Worm (Caenorhabditis elegans) whole organism, L3 larva: ENCODE results near the gene C34D4.10.

ENCODE experiments used
- ZK546.5 ChIP-seq: sonication (generic microtip); optimal IDR thresholded peaks from 2 replicates; lab custom pipeline; 2017; ENCODE audit warnings: missing biosample characterization, missing genetic modification characterization
- ama-1 ChIP-seq: fragments of 150-350 bp; optimal IDR thresholded peaks from 2 replicates; lab custom pipeline; 2018
- ceh-16 ChIP-seq: sonication (generic microtip); optimal IDR thresholded peaks from 2 replicates; lab custom pipeline; 2017; ENCODE audit warnings: missing biosample characterization, missing genetic modification characterization
- ceh-9 ChIP-seq: sonication (generic microtip); optimal IDR thresholded peaks from 2 replicates; lab custom pipeline; 2018; ENCODE audit warnings: missing biosample characterization, missing genetic modification characterization
- daf-12 ChIP-seq: fragments of 150-350 bp; optimal IDR thresholded peaks from 2 replicates; lab custom pipeline; 2014; ENCODE audit warnings: missing biosample characterization, missing genetic modification reagents, missing genetic modification characterization
- egl-27 ChIP-seq: sonication (generic microtip); optimal IDR thresholded peaks from 4 replicates; lab custom pipeline; 2017; ENCODE audit warnings: missing biosample characterization, missing genetic modification reagents, missing genetic modification characterization
- egl-5 ChIP-seq: fragments of 150-350 bp; optimal IDR thresholded peaks from 2 replicates; lab custom pipeline; 2017; ENCODE audit warnings: missing biosample characterization, missing genetic modification reagents, missing genetic modification characterization, inconsistent platforms
- elt-1 ChIP-seq: fragments of 150-350 bp; optimal IDR thresholded peaks from 2 replicates; lab custom pipeline; 2014; ENCODE audit warnings: missing biosample characterization, missing genetic modification characterization
- elt-2 ChIP-seq: sonication (generic microtip); optimal IDR thresholded peaks from 2 replicates; lab custom pipeline; 2016; ENCODE audit warnings: missing genetic modification reagents, mild to moderate bottlenecking, missing genetic modification characterization, missing compliant biosample characterization
- eor-1 ChIP-seq, 2 experiments: fragments of 150-350 bp; optimal IDR thresholded peaks; 2 replicates each; lab custom pipeline; 2014 to 2018; ENCODE audit warnings: missing biosample characterization in 2 of 2, missing genetic modification characterization in 2 of 2
- fkh-10 ChIP-seq: sonication (generic microtip); optimal IDR thresholded peaks from 2 replicates; lab custom pipeline; 2017; ENCODE audit warnings: missing biosample characterization, missing genetic modification reagents, missing genetic modification characterization
- fos-1 ChIP-seq: fragments of 150-350 bp; optimal IDR thresholded peaks from 2 replicates; lab custom pipeline; 2014; ENCODE audit warnings: missing biosample characterization, missing genetic modification characterization
- hmg-11 ChIP-seq: sonication (generic microtip); optimal IDR thresholded peaks from 2 replicates; lab custom pipeline; 2016; ENCODE audit warnings: missing genetic modification characterization, missing compliant biosample characterization
- jun-1 ChIP-seq: fragments of 150-350 bp; optimal IDR thresholded peaks from 2 replicates; lab custom pipeline; 2014; ENCODE audit warnings: missing biosample characterization, missing genetic modification reagents, missing genetic modification characterization
- lin-15B ChIP-seq: fragments of 150-350 bp; optimal IDR thresholded peaks from 2 replicates; lab custom pipeline; 2014; ENCODE audit warnings: missing biosample characterization, missing genetic modification characterization
- lin-39 ChIP-seq: fragments of 150-350 bp; optimal IDR thresholded peaks from 2 replicates; lab custom pipeline; 2018; ENCODE audit warnings: missing biosample characterization, missing genetic modification reagents, missing genetic modification characterization
- lsy-12 ChIP-seq: sonication (generic microtip); optimal IDR thresholded peaks from 2 replicates; lab custom pipeline; 2016; ENCODE audit warnings: mild to moderate bottlenecking, missing genetic modification characterization, missing compliant biosample characterization
- mdl-1 ChIP-seq: fragments of 150-350 bp; optimal IDR thresholded peaks from 2 replicates; lab custom pipeline; 2014; ENCODE audit warnings: missing biosample characterization, missing genetic modification characterization
- mml-1 ChIP-seq: fragments of 150-350 bp; sonication (generic microtip); optimal IDR thresholded peaks from 3 replicates; lab custom pipeline; 2014; ENCODE audit warnings: missing biosample characterization, missing genetic modification characterization
- nfya-1 ChIP-seq: sonication (generic microtip); optimal IDR thresholded peaks from 2 replicates; lab custom pipeline; 2017; ENCODE audit warnings: missing genetic modification characterization, mild to moderate bottlenecking, missing compliant biosample characterization, antibody characterized with exemption, moderate library complexity; ENCODE audit not compliant: insufficient read depth
- nhr-12 ChIP-seq: fragments of 150-350 bp; optimal IDR thresholded peaks from 2 replicates; lab custom pipeline; 2014; ENCODE audit warnings: missing biosample characterization, missing genetic modification characterization
- nhr-23 ChIP-seq: fragments of 150-350 bp; optimal IDR thresholded peaks from 2 replicates; lab custom pipeline; 2014; ENCODE audit warnings: missing biosample characterization, missing genetic modification reagents, missing genetic modification characterization
- nhr-237 ChIP-seq: fragments of 150-350 bp; optimal IDR thresholded peaks from 2 replicates; lab custom pipeline; 2014; ENCODE audit warnings: missing biosample characterization, missing genetic modification characterization
- nhr-43 ChIP-seq: sonication (generic microtip); optimal IDR thresholded peaks from 2 replicates; lab custom pipeline; 2016; ENCODE audit warnings: mild to moderate bottlenecking, missing genetic modification characterization, missing compliant biosample characterization; ENCODE audit not compliant: poor library complexity, severe bottlenecking
- nhr-67 ChIP-seq: fragments of 150-350 bp; optimal IDR thresholded peaks from 2 replicates; lab custom pipeline; 2014; ENCODE audit warnings: missing biosample characterization, missing genetic modification characterization
- nhr-76 ChIP-seq: fragments of 150-350 bp; sonication (generic microtip); optimal IDR thresholded peaks from 5 replicates; lab custom pipeline; 2014; ENCODE audit warnings: missing biosample characterization, missing genetic modification characterization
- nhr-77 ChIP-seq: fragments of 150-350 bp; optimal IDR thresholded peaks from 2 replicates; lab custom pipeline; 2014; ENCODE audit warnings: missing biosample characterization, missing genetic modification characterization
- pqm-1 ChIP-seq: fragments of 150-350 bp; optimal IDR thresholded peaks from 2 replicates; lab custom pipeline; 2017; ENCODE audit warnings: missing biosample characterization, missing genetic modification characterization, inconsistent platforms
- skn-1 ChIP-seq: fragments of 150-350 bp; optimal IDR thresholded peaks from 2 replicates; lab custom pipeline; 2014; ENCODE audit warnings: missing biosample characterization, missing genetic modification characterization
- tbx-2 ChIP-seq: sonication (generic microtip); optimal IDR thresholded peaks from 2 replicates; lab custom pipeline; 2016; ENCODE audit warnings: mild to moderate bottlenecking, missing genetic modification characterization, missing compliant biosample characterization
- unc-39 ChIP-seq: sonication (generic microtip); optimal IDR thresholded peaks from 4 replicates; lab custom pipeline; 2017; ENCODE audit warnings: missing biosample characterization, missing genetic modification characterization
- zag-1 ChIP-seq: fragments of 150-350 bp; optimal IDR thresholded peaks from 2 replicates; lab custom pipeline; 2014; ENCODE audit warnings: missing biosample characterization, missing genetic modification characterization
- ztf-11 ChIP-seq: fragments of 150-350 bp; optimal IDR thresholded peaks from 2 replicates; lab custom pipeline; 2014; ENCODE audit warnings: missing biosample characterization, missing genetic modification characterization
- ztf-4 ChIP-seq: fragments of 150-350 bp; optimal IDR thresholded peaks from 2 replicates; lab custom pipeline; 2014; ENCODE audit warnings: missing biosample characterization, missing genetic modification characterization

C34D4.10 gene

DNA sequence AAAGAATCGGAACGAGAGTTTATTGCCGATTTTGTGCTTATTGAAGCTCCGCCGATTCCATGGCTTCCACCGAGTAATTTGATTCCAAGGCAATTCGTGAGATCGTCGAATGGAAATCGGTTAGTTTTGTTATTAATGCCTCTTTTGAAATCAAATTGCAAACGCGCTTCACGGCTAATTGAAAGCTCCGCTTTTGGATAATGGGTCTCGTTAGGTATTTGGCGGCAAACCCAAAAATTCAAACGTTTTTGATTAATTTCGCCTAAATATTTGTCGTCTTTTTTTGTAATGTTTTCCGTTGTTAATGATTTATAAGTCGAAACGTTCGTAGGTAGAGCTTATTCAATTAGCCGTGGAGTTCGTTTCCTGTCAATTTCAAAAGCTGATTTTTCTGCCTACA, 38.4 kb upstream of the C34D4.10 start:
- TF ChIP-seq ztf-11 (tag; lab: Kevin White, UChicago), result no peak
- no peak for TF ChIP-seq nfya-1 (tag; lab: Kevin White, UChicago)
- no peak for TF ChIP-seq elt-1 (tag; lab: Kevin White, UChicago)
- TF ChIP-seq lsy-12 (tag; lab: Kevin White, UChicago), result no peak
- no peak for TF ChIP-seq nhr-23
- TF ChIP-seq ceh-9, result no peak
- TF ChIP-seq tbx-2 (tag; lab: Kevin White, UChicago), result no peak
- no peak for TF ChIP-seq nhr-76 (tag; lab: Kevin White, UChicago)
- TF ChIP-seq ZK546.5 (tag; lab: Kevin White, UChicago), result no peak

DNA sequence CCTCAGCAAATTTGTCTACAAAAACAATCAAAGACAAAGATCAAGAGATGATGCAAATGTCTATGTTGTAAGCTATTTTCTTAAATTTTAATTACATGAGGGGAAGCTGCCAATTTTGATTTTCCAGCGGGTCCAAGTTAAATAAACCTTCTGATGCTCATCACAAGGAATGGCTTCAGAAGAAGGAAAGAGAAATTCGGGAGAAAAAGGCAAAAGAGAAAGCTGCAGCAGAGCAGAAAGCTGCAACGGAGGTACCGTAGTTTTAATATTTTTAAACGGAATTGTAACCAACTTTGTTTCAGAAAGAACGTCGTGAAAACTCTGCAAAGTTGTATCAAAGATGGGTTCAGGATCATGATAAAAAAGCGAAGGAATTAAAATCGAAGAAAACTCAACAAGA, 36.9 kb upstream of the C34D4.10 start:
- no peak for TF ChIP-seq ceh-9
- no peak for TF ChIP-seq nhr-67
- no peak for TF ChIP-seq eor-1 (tag; optimal IDR thresholded peaks at IDR 0.05; lab: Kevin White, UChicago)
- no peak for TF ChIP-seq ztf-11 (tag; lab: Kevin White, UChicago)
- TF ChIP-seq elt-1 (tag; lab: Kevin White, UChicago), result no peak
- no peak for TF ChIP-seq tbx-2 (tag; lab: Kevin White, UChicago)
- TF ChIP-seq zag-1, result no peak

DNA sequence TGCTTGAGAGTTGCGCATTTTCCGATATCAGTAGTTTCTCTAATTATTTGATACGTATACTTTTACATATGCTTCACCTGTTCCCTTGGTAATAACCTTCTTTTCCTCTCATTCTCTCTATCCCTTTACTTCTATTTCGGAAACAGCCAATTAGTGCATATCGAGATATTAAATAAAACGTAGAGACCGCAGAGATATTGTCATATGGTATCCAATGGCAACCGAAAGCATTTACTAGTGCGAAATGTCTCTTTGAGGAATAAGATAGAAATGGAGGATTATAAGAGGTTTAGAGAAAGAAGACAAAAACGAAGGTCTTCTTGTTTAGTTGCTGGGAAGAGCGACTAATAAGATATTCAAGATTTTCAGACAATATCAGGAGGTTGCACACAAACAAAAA, 35.1 kb upstream of the C34D4.10 start, which contains the start of gene maph-9:
maph-9 (plus strand) TSS at position 273 of the 400 bp plus-strand sequence.
- TF ChIP-seq elt-2 (tag; lab: Kevin White, UChicago), result no peak
- no peak for TF ChIP-seq skn-1 (tag; lab: Kevin White, UChicago)
- TF ChIP-seq ztf-11 (tag; lab: Kevin White, UChicago), result no peak
- TF ChIP-seq fos-1 (tag; lab: Kevin White, UChicago), result no peak
- TF ChIP-seq nhr-237, result no peak
- TF ChIP-seq pqm-1 (tag; lab: Kevin White, UChicago), result no peak

DNA sequence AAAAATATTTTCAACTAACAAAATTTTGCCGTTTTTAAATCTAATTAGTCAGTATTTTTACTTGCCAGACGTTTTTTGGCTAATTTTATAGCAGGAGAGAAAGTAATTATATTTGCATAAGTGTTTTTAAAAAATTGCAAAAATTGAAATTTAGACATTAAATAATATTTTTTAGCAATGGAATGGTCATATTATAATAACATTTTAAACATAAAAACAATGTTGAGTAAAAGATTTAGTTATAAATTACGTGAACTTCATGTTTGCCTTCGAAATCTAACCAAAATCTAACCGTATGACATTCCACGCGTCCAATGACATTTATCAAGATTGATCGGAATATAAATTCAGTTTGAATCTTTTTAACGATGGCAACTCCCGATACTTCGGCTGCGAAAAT, 33.1 kb upstream of the C34D4.10 start, which contains the start of gene C34D4.2:
C34D4.2 (plus strand) TSS at position 301 of the 400 bp plus-strand sequence.
- no peak for TF ChIP-seq fkh-10 (GFP tag; lab: Kevin White, UChicago)
- no peak for TF ChIP-seq mml-1
- no peak for TF ChIP-seq lin-15B (tag; lab: Kevin White, UChicago)
- no peak for TF ChIP-seq mdl-1
- no peak for TF ChIP-seq egl-27
- no peak for TF ChIP-seq daf-12 (tag; lab: Kevin White, UChicago)

DNA sequence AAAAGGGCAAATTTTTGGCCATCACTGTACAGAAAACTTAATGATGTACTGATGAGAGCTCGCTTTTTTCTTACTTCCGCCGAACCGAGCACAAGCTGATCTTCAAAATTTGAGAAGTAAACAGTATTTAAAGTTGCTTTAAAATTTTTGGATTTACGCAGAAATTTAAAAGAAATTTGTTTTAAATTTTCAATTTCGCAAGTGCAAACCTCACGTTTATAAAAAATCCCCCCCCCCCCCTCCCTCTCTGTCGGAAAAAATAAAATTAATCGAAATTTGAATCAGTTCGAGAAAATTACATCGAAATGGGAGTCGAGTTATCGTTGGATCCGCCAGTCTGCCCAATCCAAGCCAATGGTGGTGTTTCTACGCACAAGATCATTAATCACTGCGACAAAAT, 32.1 kb upstream of the C34D4.10 start, which contains the start of gene C34D4.3:
C34D4.3 (plus strand) TSS at position 301 of the 400 bp plus-strand sequence.
- no peak for TF ChIP-seq egl-5 (tag; lab: Kevin White, UChicago)

DNA sequence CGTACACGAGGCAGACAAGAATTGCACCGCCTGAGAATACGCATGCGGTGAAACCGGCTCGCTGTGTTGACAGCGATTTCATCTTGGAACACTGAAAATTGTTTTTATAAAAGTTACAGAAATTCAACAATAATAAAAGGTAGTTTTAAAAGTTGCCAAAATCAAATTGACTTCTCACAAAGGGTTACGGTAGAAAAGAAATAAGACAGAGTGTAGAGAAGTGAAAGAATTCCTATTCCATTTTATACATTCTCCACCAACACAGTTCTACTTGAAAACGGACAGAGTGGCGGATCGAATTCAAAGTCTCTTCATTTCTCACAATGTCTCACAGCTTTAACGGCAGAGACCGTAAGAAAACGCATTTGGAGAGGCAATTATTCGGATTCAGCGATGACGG, 31.2 kb upstream of the C34D4.10 start, which contains the start of gene col-113:
col-113 (minus strand) TSS at position 101 of the 400 bp plus-strand sequence.
- TF ChIP-seq unc-39 (tag; lab: Kevin White, UChicago) (no peak), nhr-77 (tag; lab: Kevin White, UChicago) (no peak), eor-1 (tag; optimal IDR thresholded peaks at IDR 0.05; lab: Kevin White, UChicago) (no peak), ceh-16 (tag; lab: Kevin White, UChicago) (no peak), nhr-12 (tag; lab: Kevin White, UChicago) (no peak), mdl-1 (no peak), ztf-4 (tag; lab: Kevin White, UChicago) (no peak), hmg-11 (tag; lab: Kevin White, UChicago) (no peak), nhr-76 (tag; lab: Kevin White, UChicago) (no peak), lsy-12 (tag; lab: Kevin White, UChicago) (no peak), jun-1 (no peak), ztf-11 (tag; lab: Kevin White, UChicago) (no peak), lin-15B (tag; lab: Kevin White, UChicago) (no peak), lin-39 (no peak), nhr-43 (tag; lab: Kevin White, UChicago) (no peak), ama-1 (lab: Kevin White, UChicago) (no peak), nhr-237 (no peak), daf-12 (tag; lab: Kevin White, UChicago) (no peak), ceh-9 (no peak)
- TF ChIP-seq, all 47 proteins: peak for 0
